Worm (Caenorhabditis elegans) whole organism, early embryonic: Measurements from ENCODE around the gene baz-2.

ENCODE experiments used
- B0310.2 ChIP-seq: sonication (generic microtip); optimal IDR thresholded peaks from 2 replicates; lab custom pipeline; 2016; ENCODE audit warnings: mild to moderate bottlenecking, missing genetic modification characterization, missing compliant biosample characterization
- F13C5.2 ChIP-seq: sonication (generic microtip); optimal IDR thresholded peaks from 2 replicates; lab custom pipeline; 2017; ENCODE audit warnings: mild to moderate bottlenecking, missing genetic modification characterization, inconsistent platforms, missing compliant biosample characterization
- aly-1 ChIP-seq: sonication (generic microtip); optimal IDR thresholded peaks from 2 replicates; lab custom pipeline; 2016; ENCODE audit warnings: missing genetic modification characterization, missing compliant biosample characterization
- ama-1 ChIP-seq: fragments of 150-350 bp; optimal IDR thresholded peaks from 2 replicates; lab custom pipeline; 2014
- ceh-13 ChIP-seq: fragments of 200-800 bp; sonication (Bioruptor generic); optimal IDR thresholded peaks from 2 replicates; lab custom pipeline; 2018; ENCODE audit warnings: mild to moderate bottlenecking, missing genetic modification characterization, missing compliant biosample characterization
- ceh-36 ChIP-seq: sonication (generic microtip); optimal IDR thresholded peaks from 2 replicates; lab custom pipeline; 2016; ENCODE audit warnings: missing genetic modification characterization, inconsistent platforms, missing compliant biosample characterization
- ets-7 ChIP-seq: sonication (generic microtip); optimal IDR thresholded peaks from 2 replicates; lab custom pipeline; 2016; ENCODE audit warnings: missing genotype, missing genetic modification characterization, missing compliant biosample characterization
- flt-1 ChIP-seq: fragments of 200-800 bp; sonication (Bioruptor generic); IDR thresholded peaks from 2 replicates; pipeline ENCODE4 v1.3.6; 2022; ENCODE audit warnings: missing genetic modification characterization, missing compliant biosample characterization
- hmbx-1 ChIP-seq: sonication (generic microtip); optimal IDR thresholded peaks from 2 replicates; lab custom pipeline; 2016; ENCODE audit warnings: mild to moderate bottlenecking, missing genetic modification characterization, missing compliant biosample characterization
- hmg-4 ChIP-seq: fragments of 200-800 bp; sonication (Bioruptor generic); optimal IDR thresholded peaks from 2 replicates; lab custom pipeline; 2018; ENCODE audit warnings: mild to moderate bottlenecking, missing genetic modification characterization, missing compliant biosample characterization
- hnd-1 ChIP-seq: sonication (generic microtip); optimal IDR thresholded peaks from 2 replicates; lab custom pipeline; 2016; ENCODE audit warnings: missing genetic modification characterization, missing compliant biosample characterization
- pes-1 ChIP-seq: fragments of 200-800 bp; sonication (Bioruptor generic); IDR thresholded peaks from 2 replicates; pipeline ENCODE4 v1.3.6; 2022; ENCODE audit warnings: missing genetic modification reagents, missing genetic modification characterization, missing compliant biosample characterization
- scrt-1 ChIP-seq: fragments of 200-800 bp; sonication (Bioruptor generic); IDR thresholded peaks from 2 replicates; pipeline ENCODE4 v1.3.6; 2022; ENCODE audit warnings: missing genetic modification characterization, missing compliant biosample characterization
- sea-1 ChIP-seq: fragments of 200-800 bp; sonication (Bioruptor generic); conservative IDR thresholded peaks from 2 replicates; pipeline ENCODE4 v1.3.6; 2022; ENCODE audit warnings: missing genetic modification characterization, missing compliant biosample characterization
- tbx-11 ChIP-seq: fragments of 200-800 bp; sonication (Bioruptor generic); IDR thresholded peaks from 2 replicates; pipeline ENCODE4 v1.3.6; 2022; ENCODE audit warnings: missing genetic modification characterization, missing compliant biosample characterization
- tbx-37 ChIP-seq: fragments of 200-800 bp; sonication (Bioruptor generic); conservative IDR thresholded peaks from 2 replicates; pipeline ENCODE4 v1.3.6; 2022; ENCODE audit warnings: missing genetic modification reagents, missing genetic modification characterization, missing compliant biosample characterization
- tra-4 ChIP-seq: sonication (generic microtip); optimal IDR thresholded peaks from 2 replicates; lab custom pipeline; 2017; ENCODE audit warnings: missing genetic modification characterization, missing compliant biosample characterization

Gene baz-2

DNA sequence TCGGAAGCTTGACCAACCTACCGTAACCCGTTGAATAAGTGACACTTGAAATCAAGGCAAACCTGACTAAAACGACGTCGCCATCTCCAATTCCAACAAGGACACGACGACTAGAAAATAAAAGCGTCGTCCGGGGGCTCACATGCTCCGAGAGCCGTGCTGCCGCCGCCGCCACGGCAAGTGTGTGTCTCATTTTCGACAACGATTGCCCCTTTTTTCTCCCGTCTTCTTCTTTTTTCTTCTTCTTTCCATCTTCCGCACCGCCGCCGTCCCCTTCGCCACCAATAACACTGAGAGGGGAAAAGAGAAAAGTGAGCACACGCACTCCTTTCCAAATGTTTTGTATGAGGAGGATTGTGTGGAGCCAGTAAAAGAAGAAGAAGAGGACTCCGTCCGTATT, 5.3 kb upstream of the baz-2 start:
- TF ChIP-seq B0310.2 (tag; lab: Kevin White, UChicago) = no peak
- no peak for TF ChIP-seq hnd-1 (tag; lab: Kevin White, UChicago)
- no peak for TF ChIP-seq ets-7 (tag; lab: Kevin White, UChicago)
- TF ChIP-seq hmbx-1 (tag; lab: Kevin White, UChicago) = no peak
- TF ChIP-seq tbx-37 (GFP tag; lab: Robert Waterston, UW) = no peak
- TF ChIP-seq ama-1 (lab: Kevin White, UChicago) = no peak
- TF ChIP-seq tbx-11 (GFP tag; lab: Robert Waterston, UW) = no peak
- no peak for TF ChIP-seq sea-1 (GFP tag; lab: Robert Waterston, UW)
- TF ChIP-seq F13C5.2 (tag; lab: Kevin White, UChicago) = no peak
- TF ChIP-seq pes-1 = no peak

DNA sequence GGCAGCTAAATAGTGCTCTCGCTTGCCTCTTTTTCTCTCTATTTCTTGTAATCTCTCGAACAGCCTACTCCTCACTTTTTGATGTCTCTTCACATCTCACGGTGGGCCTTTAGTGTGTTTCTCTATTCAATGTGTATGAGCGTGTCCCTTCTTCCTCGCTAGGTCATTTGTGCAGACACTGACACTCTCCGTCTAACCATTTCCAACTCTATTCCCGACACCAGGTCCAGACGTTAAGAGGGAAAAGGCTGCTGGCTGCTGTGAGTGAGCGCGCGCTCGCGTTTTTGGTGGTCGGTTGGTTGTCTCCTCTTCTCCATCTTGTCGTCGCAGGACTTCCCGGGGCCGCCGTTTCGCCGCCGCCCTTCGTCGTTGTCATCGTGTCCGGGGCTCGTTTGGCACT, 3.6 kb upstream of the baz-2 start:
- TF ChIP-seq hmg-4 (peak; percentile 86), hmbx-1 (tag; lab: Kevin White, UChicago) (no peak), scrt-1 (GFP tag; lab: Robert Waterston, UW) (no peak), B0310.2 (tag; lab: Kevin White, UChicago) (peak; percentile 58), ama-1 (lab: Kevin White, UChicago) (no peak), aly-1 (peak; percentile 66), tbx-11 (GFP tag; lab: Robert Waterston, UW) (peak; percentile 45; the same call in 1 of the 2 replicates), F13C5.2 (tag; lab: Kevin White, UChicago) (peak; percentile 73), tbx-37 (GFP tag; lab: Robert Waterston, UW) (no peak), sea-1 (GFP tag; lab: Robert Waterston, UW) (peak; percentile 42; the same call in 1 of the 2 replicates)

DNA sequence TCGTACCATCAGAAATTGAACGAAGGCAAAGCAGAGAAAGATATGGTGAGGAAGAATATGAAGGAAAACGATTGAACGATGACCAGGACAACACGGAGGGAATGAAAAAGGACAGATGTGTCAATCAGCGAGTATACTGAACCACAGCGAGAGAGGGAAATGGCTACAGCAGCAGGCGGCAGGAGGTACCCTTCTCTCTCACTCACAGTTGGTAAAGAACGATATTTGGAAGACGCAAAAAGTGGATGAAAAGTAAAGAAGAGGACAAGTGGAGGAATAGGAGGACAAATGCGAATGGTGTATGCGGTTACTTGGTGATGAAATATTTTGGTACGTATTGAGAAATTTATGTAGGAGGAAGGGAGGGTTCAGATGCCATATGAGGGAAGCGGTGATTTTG, 642 bp upstream of the baz-2 start, which contains the start of gene ZK783.7:
Gene ZK783.7 (plus strand): TSS at position 246 of the 400 bp plus-strand sequence.
- TF ChIP-seq F13C5.2 (tag; lab: Kevin White, UChicago) (no peak), hmg-4 (peak; percentile 60)

DNA sequence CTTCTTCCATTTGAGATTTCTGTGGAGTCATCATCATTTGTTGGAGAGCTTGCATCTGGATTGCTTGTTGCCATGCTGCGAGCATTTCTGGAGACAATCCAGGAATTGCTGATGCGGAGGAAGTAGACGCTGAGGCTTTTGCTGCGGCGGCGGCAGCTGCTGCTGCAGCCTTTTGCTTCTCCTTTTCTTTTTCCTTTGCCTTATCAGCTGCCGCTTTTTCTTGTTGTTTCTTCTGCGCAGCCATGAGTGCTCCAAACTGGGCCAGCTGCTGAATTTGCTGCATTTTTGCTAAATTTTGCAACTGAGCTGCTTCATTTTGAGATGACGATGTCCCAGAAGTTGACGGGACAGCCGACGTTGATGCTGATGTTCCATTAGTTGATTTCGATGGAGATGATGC, 334 bp downstream of the baz-2 start:
- TF ChIP-seq tbx-11 (GFP tag; lab: Robert Waterston, UW) (no peak), ceh-36 (no peak), aly-1 (no peak), F13C5.2 (tag; lab: Kevin White, UChicago) (no peak), pes-1 (no peak; the same call in 1 of the 2 replicates), B0310.2 (tag; lab: Kevin White, UChicago) (no peak), tbx-37 (GFP tag; lab: Robert Waterston, UW) (no peak), ets-7 (tag; lab: Kevin White, UChicago) (no peak), hmg-4 (no peak), tra-4 (no peak), scrt-1 (GFP tag; lab: Robert Waterston, UW) (no peak)

DNA sequence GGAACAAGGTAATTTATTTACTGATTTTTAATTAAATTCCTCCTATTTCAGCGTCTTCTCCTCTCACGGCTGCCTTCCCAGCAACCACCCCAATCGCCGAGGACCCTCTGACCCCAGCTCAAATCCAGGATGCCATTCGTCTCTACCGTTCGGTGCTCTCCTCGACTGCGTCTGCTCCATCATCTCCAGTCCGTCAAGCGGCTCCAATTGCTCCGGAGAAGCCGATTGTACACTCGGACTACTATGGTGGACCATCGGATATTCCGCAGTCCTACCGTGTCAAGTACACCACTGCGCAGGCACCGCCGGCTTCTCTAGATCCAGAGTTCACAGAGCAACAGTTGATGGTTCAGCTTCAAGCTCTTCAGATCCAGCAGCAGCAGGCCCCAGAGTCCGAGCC, 7.0 kb downstream of the baz-2 start:
- TF ChIP-seq B0310.2 (tag; lab: Kevin White, UChicago) (no peak), tra-4 (no peak), ceh-13 (GFP tag; lab: Kevin White, UChicago) (no peak), tbx-37 (GFP tag; lab: Robert Waterston, UW) (no peak), hmg-4 (no peak), ets-7 (tag; lab: Kevin White, UChicago) (no peak), aly-1 (no peak), tbx-11 (GFP tag; lab: Robert Waterston, UW) (no peak), hnd-1 (tag; lab: Kevin White, UChicago) (no peak), ceh-36 (no peak), sea-1 (GFP tag; lab: Robert Waterston, UW) (no peak), hmbx-1 (tag; lab: Kevin White, UChicago) (no peak), ama-1 (lab: Kevin White, UChicago) (no peak), F13C5.2 (tag; lab: Kevin White, UChicago) (no peak), scrt-1 (GFP tag; lab: Robert Waterston, UW) (no peak), pes-1 (no peak), flt-1 (GFP tag; lab: Robert Waterston, UW) (no peak)

DNA sequence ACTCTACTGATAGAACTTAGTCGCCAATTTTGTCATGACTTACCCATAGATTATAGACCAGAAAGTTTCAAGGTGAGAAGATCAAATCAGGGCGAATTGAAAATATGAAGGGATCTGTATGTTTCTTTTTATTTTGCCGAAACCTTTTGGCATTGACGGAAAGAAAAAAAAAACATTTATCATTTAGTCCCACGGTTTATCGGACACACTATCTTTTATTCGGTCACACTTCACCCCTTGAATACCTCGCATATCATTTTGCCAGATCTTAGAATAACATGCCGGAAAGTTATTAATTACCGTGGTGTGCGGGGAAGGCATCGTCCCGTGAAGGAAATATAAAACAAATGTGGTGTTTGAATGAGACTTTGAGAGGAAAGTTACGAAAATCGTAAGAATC, 10.8 kb downstream of the baz-2 start:
- TF ChIP-seq hmg-4 (no peak), hmbx-1 (tag; lab: Kevin White, UChicago) (no peak), pes-1 (no peak), aly-1 (no peak), B0310.2 (tag; lab: Kevin White, UChicago) (no peak), scrt-1 (GFP tag; lab: Robert Waterston, UW) (no peak), tbx-11 (GFP tag; lab: Robert Waterston, UW) (no peak), tra-4 (no peak), ceh-36 (no peak), F13C5.2 (tag; lab: Kevin White, UChicago) (no peak), ceh-13 (GFP tag; lab: Kevin White, UChicago) (no peak), hnd-1 (tag; lab: Kevin White, UChicago) (no peak), flt-1 (GFP tag; lab: Robert Waterston, UW) (no peak), sea-1 (GFP tag; lab: Robert Waterston, UW) (no peak), tbx-37 (GFP tag; lab: Robert Waterston, UW) (no peak), ama-1 (lab: Kevin White, UChicago) (no peak)

DNA sequence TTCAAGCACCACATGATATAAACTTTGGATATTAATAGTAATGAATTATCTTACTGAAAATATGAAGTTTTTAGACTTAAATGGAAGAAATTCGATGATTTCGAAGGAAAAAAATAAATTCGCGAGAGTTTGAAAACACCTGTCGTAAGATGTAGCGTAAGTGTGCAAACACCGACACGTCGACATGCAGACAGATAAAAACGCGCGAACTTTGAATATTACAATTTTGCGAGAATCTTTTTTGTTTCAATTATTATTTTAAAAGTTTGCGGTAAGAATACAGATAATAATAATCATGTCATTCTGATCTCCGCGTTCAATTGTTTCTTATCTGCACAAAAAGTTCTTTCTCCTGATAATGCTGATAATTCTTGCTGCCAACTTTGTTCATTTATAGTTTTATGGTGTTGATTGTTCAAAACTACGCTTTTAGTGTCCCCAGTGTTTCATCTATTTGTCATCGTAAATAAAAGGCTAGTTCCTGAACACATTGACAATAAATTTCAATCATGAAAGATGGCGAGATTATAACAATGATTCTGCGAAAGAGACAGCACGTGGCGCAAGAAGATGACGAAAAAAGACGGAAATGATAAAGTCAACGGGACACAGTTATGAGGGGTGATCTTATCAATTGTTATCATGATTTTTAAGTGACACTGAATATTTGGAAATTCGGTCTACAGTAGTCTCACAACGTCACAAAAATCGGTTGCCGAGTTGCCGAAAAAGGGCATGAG, 11.8 kb downstream of the baz-2 start:
- TF ChIP-seq ama-1 (lab: Kevin White, UChicago) (no peak), pes-1 (no peak), scrt-1 (GFP tag; lab: Robert Waterston, UW) (no peak), flt-1 (GFP tag; lab: Robert Waterston, UW) (no peak), hnd-1 (tag; lab: Kevin White, UChicago) (no peak), hmg-4 (no peak), sea-1 (GFP tag; lab: Robert Waterston, UW) (no peak)
